Fruit fly (Drosophila melanogaster) whole organism, embryonic: ENCODE results near the gene CG1233.

ENCODE experiments used
- ATbp ChIP-seq: fragments of 200-800 bp; sonication (Bioruptor generic); optimal IDR thresholded peaks from 2 replicates; lab custom pipeline; 2017; ENCODE audit warnings: missing biosample characterization, mild to moderate bottlenecking, missing genetic modification characterization, missing genetic modification reagents
- B-H2 ChIP-seq: fragments of 200-800 bp; sonication (Bioruptor generic); optimal IDR thresholded peaks from 2 replicates; lab custom pipeline; 2018; ENCODE audit warnings: missing biosample characterization, mild to moderate bottlenecking, missing genetic modification characterization
- BEAF-32 ChIP-seq: fragments of 200-800 bp; sonication (Bioruptor generic); optimal IDR thresholded peaks from 3 replicates; lab custom pipeline; 2017; ENCODE audit warnings: missing biosample characterization, missing genetic modification characterization, mild to moderate bottlenecking, moderate library complexity, missing genetic modification reagents
- CG1024 ChIP-seq: fragments of 200-800 bp; sonication (Bioruptor generic); IDR thresholded peaks from 2 replicates; pipeline ENCODE4 v1.3.6; 2022; ENCODE audit warnings: missing biosample characterization, missing genetic modification characterization
- CG12391 ChIP-seq: fragments of 200-800 bp; sonication (Bioruptor generic); optimal IDR thresholded peaks from 3 replicates; lab custom pipeline; 2018; ENCODE audit warnings: missing biosample characterization, mild to moderate bottlenecking, missing genetic modification characterization, moderate library complexity
- CG12744 ChIP-seq: fragments of 200-800 bp; sonication (Bioruptor generic); optimal IDR thresholded peaks from 2 replicates; lab custom pipeline; 2016; ENCODE audit warnings: missing biosample characterization, missing genetic modification characterization
- CG13287 ChIP-seq: fragments of 200-800 bp; sonication (Bioruptor generic); IDR thresholded peaks from 2 replicates; pipeline ENCODE4 v1.3.6; 2022; ENCODE audit warnings: missing biosample characterization, missing genetic modification characterization; ENCODE audit not compliant: partially characterized antibody
- CG13894 ChIP-seq: fragments of 200-800 bp; sonication (Bioruptor generic); optimal IDR thresholded peaks from 3 replicates; lab custom pipeline; 2018; ENCODE audit warnings: missing biosample characterization, mild to moderate bottlenecking, missing genetic modification characterization, moderate library complexity
- CG17361 ChIP-seq: fragments of 200-800 bp; sonication (Bioruptor generic); IDR thresholded peaks from 3 replicates; pipeline ENCODE4 v1.3.6; 2022; ENCODE audit warnings: missing biosample characterization, missing genetic modification characterization
- CG17385 ChIP-seq: fragments of 200-800 bp; sonication (Bioruptor generic); optimal IDR thresholded peaks from 3 replicates; lab custom pipeline; 2018; ENCODE audit warnings: missing biosample characterization, mild to moderate bottlenecking, missing genetic modification characterization
- CG2129 ChIP-seq: fragments of 200-800 bp; sonication (Bioruptor generic); IDR thresholded peaks from 2 replicates; pipeline ENCODE4 v1.3.6; 2022; ENCODE audit warnings: missing biosample characterization, missing genetic modification characterization; ENCODE audit not compliant: partially characterized antibody
- CG2199 ChIP-seq: fragments of 200-800 bp; sonication (Bioruptor generic); IDR thresholded peaks from 3 replicates; pipeline ENCODE4 v1.3.6; 2022; ENCODE audit warnings: missing biosample characterization, missing genetic modification characterization
- CG30403 ChIP-seq: fragments of 200-800 bp; sonication (Bioruptor generic); optimal IDR thresholded peaks from 3 replicates; lab custom pipeline; 2016; ENCODE audit warnings: missing biosample characterization, missing genetic modification characterization
- CG32772 ChIP-seq: fragments of 200-800 bp; sonication (Bioruptor generic); IDR thresholded peaks from 2 replicates; pipeline ENCODE4 v1.3.6; 2022; ENCODE audit warnings: missing biosample characterization, missing genetic modification characterization
- CG34376 ChIP-seq: fragments of 200-800 bp; sonication (Bioruptor generic); optimal IDR thresholded peaks from 2 replicates; lab custom pipeline; 2018; ENCODE audit warnings: missing biosample characterization, mild to moderate bottlenecking, missing genetic modification characterization
- CG4328 ChIP-seq: fragments of 200-800 bp; sonication (Bioruptor generic); optimal IDR thresholded peaks from 3 replicates; lab custom pipeline; 2017; ENCODE audit warnings: missing biosample characterization, missing genetic modification reagents, missing genetic modification characterization
- CG4617 ChIP-seq: fragments of 200-800 bp; sonication (Bioruptor generic); optimal IDR thresholded peaks from 3 replicates; lab custom pipeline; 2016; ENCODE audit warnings: missing biosample characterization, missing genetic modification characterization, borderline replicate concordance
- CG6254 ChIP-seq: fragments of 200-800 bp; sonication (Bioruptor generic); optimal IDR thresholded peaks from 3 replicates; lab custom pipeline; 2017; ENCODE audit warnings: mild to moderate bottlenecking, missing biosample characterization, missing genetic modification reagents, missing genetic modification characterization
- CG6791 ChIP-seq: fragments of 200-800 bp; sonication (Bioruptor generic); IDR thresholded peaks from 3 replicates; pipeline ENCODE4 v1.3.6; 2022; ENCODE audit warnings: missing biosample characterization, missing genetic modification characterization; ENCODE audit not compliant: partially characterized antibody
- CG7372 ChIP-seq: fragments of 200-800 bp; sonication (Bioruptor generic); IDR thresholded peaks from 2 replicates; pipeline ENCODE4 v1.3.6; 2022; ENCODE audit warnings: missing biosample characterization, missing genetic modification characterization
- CG7987 ChIP-seq: fragments of 200-800 bp; sonication (Bioruptor generic); optimal IDR thresholded peaks from 2 replicates; lab custom pipeline; 2018; ENCODE audit warnings: missing biosample characterization, mild to moderate bottlenecking, missing genetic modification characterization, moderate library complexity
- CG8290 ChIP-seq, 3 experiments: fragments of 200-800 bp; sonication (Bioruptor generic); optimal IDR thresholded peaks; 2 replicates each; lab custom pipeline; 2016 to 2019; ENCODE audit warnings: missing biosample characterization in 3 of 3, missing genetic modification characterization in 3 of 3, mild to moderate bottlenecking in 2 of 3, moderate library complexity in 1 of 3
- Dp ChIP-seq: fragments of 200-800 bp; sonication (Bioruptor generic); optimal IDR thresholded peaks from 2 replicates; lab custom pipeline; 2018; ENCODE audit warnings: missing biosample characterization, mild to moderate bottlenecking, missing genetic modification characterization, moderate library complexity
- Fer3 ChIP-seq: fragments of 200-800 bp; sonication (Bioruptor generic); optimal IDR thresholded peaks from 2 replicates; lab custom pipeline; 2018; ENCODE audit warnings: missing biosample characterization, mild to moderate bottlenecking, missing genetic modification characterization, moderate library complexity
- Hand ChIP-seq: fragments of 200-800 bp; sonication (Bioruptor generic); optimal IDR thresholded peaks from 2 replicates; lab custom pipeline; 2017; ENCODE audit warnings: mild to moderate bottlenecking, missing biosample characterization, missing genetic modification reagents, missing genetic modification characterization
- Lim3 ChIP-seq: fragments of 200-800 bp; sonication (Bioruptor generic); IDR thresholded peaks from 2 replicates; pipeline ENCODE4 v1.3.6; 2022; ENCODE audit warnings: missing biosample characterization, missing genetic modification characterization
- MESR4 ChIP-seq: fragments of 200-800 bp; sonication (Bioruptor generic); optimal IDR thresholded peaks from 2 replicates; lab custom pipeline; 2018; ENCODE audit warnings: missing biosample characterization, mild to moderate bottlenecking, missing genetic modification characterization, moderate library complexity
- Mes4 ChIP-seq: fragments of 200-800 bp; sonication (Bioruptor generic); optimal IDR thresholded peaks from 2 replicates; lab custom pipeline; 2016; ENCODE audit warnings: missing biosample characterization, missing genetic modification characterization
- Opbp ChIP-seq: fragments of 200-800 bp; sonication (Bioruptor generic); IDR thresholded peaks from 3 replicates; pipeline ENCODE4 v1.3.6; 2022; ENCODE audit warnings: missing biosample characterization, missing genetic modification characterization; ENCODE audit not compliant: partially characterized antibody
- Sox102F ChIP-seq: fragments of 200-800 bp; sonication (Bioruptor generic); optimal IDR thresholded peaks from 2 replicates; lab custom pipeline; 2018; ENCODE audit warnings: missing biosample characterization, mild to moderate bottlenecking, missing genetic modification characterization, moderate library complexity
- bab2 ChIP-seq: fragments of 200-800 bp; sonication (Bioruptor generic); optimal IDR thresholded peaks from 2 replicates; lab custom pipeline; 2016; ENCODE audit warnings: missing biosample characterization, missing genetic modification characterization
- bsh ChIP-seq, 2 experiments: fragments of 200-800 bp; sonication (Bioruptor generic); optimal IDR thresholded peaks; 2 replicates each; lab custom pipeline; 2017 to 2018; ENCODE audit warnings: mild to moderate bottlenecking in 2 of 2, missing biosample characterization in 2 of 2, missing genetic modification characterization in 2 of 2, moderate library complexity in 1 of 2
- chn ChIP-seq: fragments of 200-800 bp; sonication (Bioruptor generic); optimal IDR thresholded peaks from 2 replicates; lab custom pipeline; 2016; ENCODE audit warnings: missing biosample characterization, missing genetic modification characterization
- crol ChIP-seq: fragments of 200-800 bp; sonication (Bioruptor generic); IDR thresholded peaks from 2 replicates; pipeline ENCODE4 v1.3.6; 2022; ENCODE audit warnings: missing biosample characterization, missing genetic modification characterization
- dm ChIP-seq: fragments of 200-800 bp; sonication (Bioruptor generic); optimal IDR thresholded peaks from 3 replicates; lab custom pipeline; 2016; ENCODE audit warnings: missing biosample characterization, missing genetic modification characterization
- fd3F ChIP-seq: fragments of 200-800 bp; sonication (Bioruptor generic); optimal IDR thresholded peaks from 2 replicates; lab custom pipeline; 2018; ENCODE audit warnings: missing biosample characterization, mild to moderate bottlenecking, missing genetic modification characterization, moderate library complexity
- gce ChIP-seq: fragments of 200-800 bp; sonication (Bioruptor generic); IDR thresholded peaks from 3 replicates; pipeline ENCODE4 v1.3.6; 2022; ENCODE audit warnings: missing biosample characterization, missing genetic modification characterization
- ham ChIP-seq: fragments of 200-800 bp; sonication (Bioruptor generic); IDR thresholded peaks from 2 replicates; pipeline ENCODE4 v1.3.6; 2022; ENCODE audit warnings: missing biosample characterization, missing genetic modification characterization
- hbn ChIP-seq: fragments of 200-800 bp; sonication (Bioruptor generic); IDR thresholded peaks from 2 replicates; pipeline ENCODE4 v1.3.6; 2022; ENCODE audit warnings: missing biosample characterization, missing genetic modification characterization; ENCODE audit not compliant: partially characterized antibody
- inv ChIP-seq: fragments of 200-800 bp; sonication (Bioruptor generic); IDR thresholded peaks from 2 replicates; pipeline ENCODE4 v1.3.6; 2022; ENCODE audit warnings: missing biosample characterization, missing genetic modification characterization; ENCODE audit not compliant: partially characterized antibody
- kni ChIP-seq: fragments of 200-800 bp; sonication (Bioruptor generic); optimal IDR thresholded peaks from 3 replicates; lab custom pipeline; 2017; ENCODE audit warnings: mild to moderate bottlenecking, missing biosample characterization, missing genetic modification reagents, missing genetic modification characterization
- lbe ChIP-seq: fragments of 200-800 bp; sonication (Bioruptor generic); optimal IDR thresholded peaks from 2 replicates; lab custom pipeline; 2016; ENCODE audit warnings: missing biosample characterization, mild to moderate bottlenecking, missing genetic modification characterization
- mam ChIP-seq: fragments of 200-800 bp; sonication (Bioruptor generic); optimal IDR thresholded peaks from 3 replicates; lab custom pipeline; 2016; ENCODE audit warnings: missing biosample characterization, missing genetic modification characterization
- mld ChIP-seq: fragments of 200-800 bp; sonication (Bioruptor generic); IDR thresholded peaks from 3 replicates; pipeline ENCODE4 v1.3.6; 2022; ENCODE audit warnings: missing biosample characterization, missing genetic modification characterization; ENCODE audit not compliant: partially characterized antibody
- nmo ChIP-seq: fragments of 200-800 bp; sonication (Bioruptor generic); optimal IDR thresholded peaks from 2 replicates; lab custom pipeline; 2018; ENCODE audit warnings: missing biosample characterization, mild to moderate bottlenecking, missing genetic modification characterization, moderate library complexity
- pita ChIP-seq: fragments of 200-800 bp; sonication (Bioruptor generic); optimal IDR thresholded peaks from 2 replicates; lab custom pipeline; 2017; ENCODE audit warnings: missing biosample characterization, mild to moderate bottlenecking, missing genetic modification characterization
- schlank ChIP-seq: fragments of 200-800 bp; sonication (Bioruptor generic); optimal IDR thresholded peaks from 2 replicates; lab custom pipeline; 2018; ENCODE audit warnings: missing biosample characterization, mild to moderate bottlenecking, missing genetic modification characterization
- sens ChIP-seq: fragments of 200-800 bp; sonication (Bioruptor generic); peaks from one replicate; lab custom pipeline; 2016; ENCODE audit warnings: missing biosample characterization, missing genetic modification characterization
- trem ChIP-seq: fragments of 200-800 bp; optimal IDR thresholded peaks from 3 replicates; lab custom pipeline; 2019; ENCODE audit warnings: missing biosample characterization, mild to moderate bottlenecking, missing genetic modification characterization, moderate library complexity

CG1233 gene

DNA sequence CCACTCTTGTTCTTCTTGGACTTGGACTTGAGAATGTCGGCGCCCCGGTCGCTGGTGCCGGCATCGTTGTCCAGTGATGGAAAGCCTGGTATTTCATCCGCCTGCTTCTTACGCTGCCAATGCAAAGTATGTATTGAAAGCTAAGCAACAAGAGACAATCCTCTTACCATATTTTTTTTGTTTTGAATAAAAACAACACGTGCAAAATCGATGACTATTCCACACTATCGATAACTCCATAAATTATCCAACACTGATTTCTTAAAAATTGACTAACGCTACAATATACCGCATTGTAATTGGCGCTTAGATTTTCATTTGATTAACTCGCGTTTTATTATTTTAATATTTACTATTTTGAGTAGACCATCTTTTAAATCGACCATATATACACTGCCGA lies 36.8 kb upstream of the CG1233 start, which contains the start of gene CG32344 (continued):
- TF ChIP-seq CG13894 (tag; lab: Kevin White, UChicago) (no peak), Mes4 (GFP tag; lab: Kevin White, UChicago) (no peak), fd3F (GFP tag; lab: Kevin White, UChicago) (no peak), B-H2 (GFP tag; lab: Kevin White, UChicago) (peak; percentile 40), CG17361 (GFP tag; lab: Robert Waterston, UW) (0 out of 3 replicates have a peak, but pooled peaks have one; percentile 24), CG4617 (GFP tag; lab: Kevin White, UChicago) (peak; percentile 44), dm (GFP tag; lab: Kevin White, UChicago) (peak; percentile 97), BEAF-32 (GFP tag; lab: Kevin White, UChicago) (peak; percentile 82), CG1024 (GFP tag; lab: Robert Waterston, UW) (no peak), Hand (GFP tag; lab: Kevin White, UChicago) (no peak), mam (peak; percentile 17), bsh (GFP tag; optimal IDR thresholded peaks at IDR 0.05; lab: Kevin White, UChicago) (no peak), ham (GFP tag; lab: Robert Waterston, UW) (no peak), CG2199 (0 out of 3 replicates have a peak, but pooled peaks have one; percentile 39), trem (peak; percentile 50), CG2129 (GFP tag; lab: Robert Waterston, UW) (peak; percentile 47), bab2 (GFP tag; lab: Kevin White, UChicago) (no peak), CG6791 (peak; percentile 70), ATbp (no peak), CG7372 (GFP tag; lab: Robert Waterston, UW) (no peak), CG17385 (GFP tag; lab: Kevin White, UChicago) (peak; percentile 70), pita (GFP tag; lab: Kevin White, UChicago) (no peak), CG4328 (GFP tag; lab: Kevin White, UChicago) (no peak), Fer3 (tag; lab: Kevin White, UChicago) (no peak), lbe (GFP tag; lab: Kevin White, UChicago) (peak; percentile 41), gce (no peak), CG7987 (peak; percentile 21), CG12744 (GFP tag; lab: Kevin White, UChicago) (no peak), nmo (peak; percentile 16), CG30403 (no peak), MESR4 (peak; percentile 58), CG8290 (GFP tag; optimal IDR thresholded peaks at IDR 0.05; lab: Kevin White, UChicago) (peak; percentile 25), CG8290 (tag; optimal IDR thresholded peaks at IDR 0.05; lab: Kevin White, UChicago) (no peak), CG32772 (no peak), Opbp (GFP tag; lab: Robert Waterston, UW) (peak; percentile 21; the same call in 2 of the 3 replicates), kni (no peak), CG13287 (peak; percentile 81), CG12391 (peak; percentile 5), Lim3 (GFP tag; lab: Robert Waterston, UW) (no peak), inv (GFP tag; lab: Robert Waterston, UW) (peak; percentile 51), hbn (GFP tag; lab: Robert Waterston, UW) (peak; percentile 74; the same call in 1 of the 2 replicates), CG34376 (no peak), Dp (GFP tag; lab: Kevin White, UChicago) (peak; percentile 90), sens (GFP tag; lab: Kevin White, UChicago) (peak; percentile 57), Sox102F (no peak), schlank (tag; lab: Kevin White, UChicago) (no peak), CG6254 (no peak), chn (GFP tag; lab: Kevin White, UChicago) (no peak), crol (GFP tag; lab: Robert Waterston, UW) (no peak), mld (GFP tag; lab: Robert Waterston, UW) (peak; percentile 50; the same call in 1 of the 3 replicates)
